Worm (Caenorhabditis elegans): Measurements from ENCODE around the gene Y32F6A.4.

The Y32F6A.4 gene

DNA sequence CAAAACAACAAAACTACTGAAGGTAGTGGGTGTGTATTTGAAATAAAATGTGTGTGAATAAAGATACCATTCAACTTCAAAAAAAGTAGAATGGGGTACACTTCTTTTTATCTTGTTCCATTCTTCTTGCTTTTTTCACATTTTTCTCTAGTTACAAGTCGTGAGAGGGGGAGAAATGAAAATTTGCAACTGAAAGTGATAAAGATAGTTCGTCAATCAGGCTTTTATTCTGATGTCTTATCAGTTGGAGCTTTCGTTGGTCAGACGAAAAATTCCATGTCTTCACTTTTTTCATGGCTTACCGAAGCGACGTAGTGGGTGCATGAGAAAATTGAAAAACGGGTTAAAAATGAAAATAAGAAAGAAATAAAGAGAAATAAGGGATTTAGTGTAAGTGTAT is at the start of gene Y32F6A.4:
Gene Y32F6A.4 (minus strand): TSS at position 347 of the 400 bp plus-strand sequence.
- TF ChIP-seq drap-1 (GFP tag; optimal IDR thresholded peaks at IDR 0.05) (no peak), elt-1 (tag; optimal IDR thresholded peaks at IDR 0.05; ENCODE audit: borderline replicate concordance, insufficient read depth) (no peak), nhr-76 (tag; optimal IDR thresholded peaks at IDR 0.05) (no peak), lsy-2 (tag; optimal IDR thresholded peaks at IDR 0.05) (no peak), ztf-11 (tag; optimal IDR thresholded peaks at IDR 0.05) (no peak), ces-1 (GFP tag; optimal IDR thresholded peaks at IDR 0.05) (no peak), nhr-237 (tag; optimal IDR thresholded peaks at IDR 0.05) (no peak), nhr-12 (tag; optimal IDR thresholded peaks at IDR 0.05) (no peak), bed-3 (GFP tag; optimal IDR thresholded peaks at IDR 0.05) (no peak), ham-2 (GFP tag; optimal IDR thresholded peaks at IDR 0.05) (no peak), elt-3 (tag; optimal IDR thresholded peaks at IDR 0.05) (no peak), sem-2 (GFP tag; optimal IDR thresholded peaks at IDR 0.05) (no peak), pha-4 (tag; optimal IDR thresholded peaks at IDR 0.05) (no peak), nhr-28 (tag; optimal IDR thresholded peaks at IDR 0.05) (no peak)

DNA sequence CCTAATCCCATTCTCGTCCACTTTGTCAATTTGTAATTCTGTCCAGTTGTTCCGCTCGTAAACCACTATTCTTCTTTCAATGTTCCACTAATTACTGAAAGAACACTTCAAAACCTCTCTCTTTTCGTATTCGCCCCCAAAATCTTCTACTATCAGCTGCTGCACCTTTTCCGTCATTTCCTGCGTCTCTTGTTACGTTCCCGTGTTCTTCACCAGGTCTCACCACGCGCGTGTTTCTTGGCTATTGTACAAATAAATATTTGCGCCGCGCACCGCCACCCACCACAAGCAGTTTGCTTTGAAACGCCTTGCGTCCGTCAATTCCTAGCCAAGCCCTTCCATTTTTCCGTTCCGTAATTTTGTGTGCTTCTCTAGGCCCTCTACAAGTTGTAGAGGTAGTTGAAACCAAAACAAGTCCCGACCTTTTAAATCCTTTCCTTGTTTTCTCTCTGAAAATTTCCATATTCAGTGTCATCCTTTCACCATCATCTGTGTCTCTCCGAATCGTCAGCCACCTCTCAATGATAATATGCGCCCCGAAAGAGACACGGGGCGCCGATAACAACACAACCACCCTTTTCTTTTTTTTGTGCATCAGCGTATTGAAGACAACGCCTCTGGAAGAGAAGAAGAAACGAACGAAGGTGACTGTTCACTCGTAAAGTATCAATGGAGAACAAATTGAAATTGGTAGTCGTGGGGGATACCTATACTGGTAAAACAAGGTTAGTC is 44.4 kb upstream of the Y32F6A.4 start, which contains the start of the genes crp-1 and Y32F6B.9:
Gene crp-1 (plus strand): TSS at position 468 of the 732 bp plus-strand sequence.
Gene Y32F6B.9 (plus strand): TSS at position 603 of the 732 bp plus-strand sequence.
- TF ChIP-seq tbx-8 (GFP tag; optimal IDR thresholded peaks at IDR 0.05): no peak
- no peak for TF ChIP-seq M03D4.4 (tag; optimal IDR thresholded peaks at IDR 0.05)
- peak; percentile 41 for TF ChIP-seq ham-2 (GFP tag; optimal IDR thresholded peaks at IDR 0.05)
- TF ChIP-seq pha-4 (tag; optimal IDR thresholded peaks at IDR 0.05): peak; percentile 25
- no peak for TF ChIP-seq lsy-2 (tag; optimal IDR thresholded peaks at IDR 0.05)
- TF ChIP-seq snpc-4 (tag; optimal IDR thresholded peaks at IDR 0.05): no peak
- no peak for TF ChIP-seq sptf-1 (tag; optimal IDR thresholded peaks at IDR 0.05)
- no peak for TF ChIP-seq drap-1 (GFP tag; optimal IDR thresholded peaks at IDR 0.05)

DNA sequence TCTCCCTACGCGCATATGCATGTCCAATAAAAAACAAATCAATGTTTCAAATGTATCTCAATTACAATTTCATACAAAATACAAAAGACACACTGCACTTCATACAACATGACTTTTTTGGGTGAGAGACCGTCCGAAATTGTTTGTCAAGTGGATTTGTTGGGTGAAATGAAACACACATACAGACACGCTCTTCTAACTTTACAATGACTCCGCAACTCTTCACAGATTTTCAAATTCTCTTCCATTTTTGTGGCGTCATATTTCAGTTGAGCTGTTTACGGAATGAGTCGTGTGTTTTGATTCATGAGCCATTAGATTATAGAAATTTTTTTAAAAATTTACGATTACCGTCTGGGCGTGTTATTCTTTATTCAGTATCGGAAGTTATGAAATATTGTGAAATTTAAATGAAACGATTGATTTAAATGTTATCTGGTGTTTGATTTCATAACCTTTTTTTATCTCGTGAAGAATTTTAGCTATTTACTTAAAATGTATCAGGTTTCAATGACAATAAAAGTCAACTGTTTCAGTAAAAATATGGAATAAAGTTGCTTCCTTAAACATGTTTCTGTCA is 43.1 kb upstream of the Y32F6A.4 start:
- TF ChIP-seq ztf-11 (tag; optimal IDR thresholded peaks at IDR 0.05) (no peak), lsy-2 (tag; optimal IDR thresholded peaks at IDR 0.05) (no peak)

DNA sequence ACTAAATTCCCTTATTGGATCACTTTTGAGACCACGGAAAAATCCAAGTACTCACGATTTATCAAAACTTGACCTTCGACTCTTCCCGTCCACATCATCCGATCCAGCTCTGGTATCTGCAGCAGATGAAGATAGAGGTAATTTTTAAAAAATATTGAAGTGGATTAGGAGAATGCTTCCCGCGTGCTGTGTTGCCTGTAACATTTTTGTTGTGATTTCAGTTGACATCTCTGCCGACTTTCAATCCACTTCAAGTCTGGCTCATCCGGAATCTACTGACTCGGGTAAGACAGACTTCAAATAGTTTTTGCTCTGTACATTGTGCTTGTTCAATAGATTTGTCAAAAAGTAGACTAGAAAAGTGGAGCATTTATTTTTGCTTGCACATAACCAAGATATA is 41.6 kb upstream of the Y32F6A.4 start:
- TF ChIP-seq flh-1 (GFP tag; optimal IDR thresholded peaks at IDR 0.05): no peak
- TF ChIP-seq mls-2 (tag; optimal IDR thresholded peaks at IDR 0.05): no peak
- no peak for TF ChIP-seq ceh-39 (tag; optimal IDR thresholded peaks at IDR 0.05)
- no peak for TF ChIP-seq lin-32 (GFP tag; optimal IDR thresholded peaks at IDR 0.05)
- TF ChIP-seq lin-13 (tag; optimal IDR thresholded peaks at IDR 0.05): no peak
- TF ChIP-seq bed-3 (GFP tag; optimal IDR thresholded peaks at IDR 0.05): no peak
- no peak for TF ChIP-seq tbx-8 (GFP tag; optimal IDR thresholded peaks at IDR 0.05)
- no peak for TF ChIP-seq unc-62 (GFP tag; optimal IDR thresholded peaks at IDR 0.05)
- no peak for TF ChIP-seq nhr-12 (tag; optimal IDR thresholded peaks at IDR 0.05)
- TF ChIP-seq drap-1 (GFP tag; optimal IDR thresholded peaks at IDR 0.05): no peak
- TF ChIP-seq elt-3 (tag; optimal IDR thresholded peaks at IDR 0.05): no peak
- no peak for TF ChIP-seq zip-8 (tag; optimal IDR thresholded peaks at IDR 0.05)
- TF ChIP-seq blmp-1 (tag; optimal IDR thresholded peaks at IDR 0.05): no peak
- TF ChIP-seq nhr-28 (tag; optimal IDR thresholded peaks at IDR 0.05): no peak
- no peak for TF ChIP-seq cnd-1 (tag; optimal IDR thresholded peaks at IDR 0.05)
- no peak for TF ChIP-seq nhr-76 (tag; optimal IDR thresholded peaks at IDR 0.05)
- no peak for TF ChIP-seq mep-1 (tag; optimal IDR thresholded peaks at IDR 0.05)
- no peak for TF ChIP-seq ces-1 (GFP tag; optimal IDR thresholded peaks at IDR 0.05)
- no peak for TF ChIP-seq lsy-2 (tag; optimal IDR thresholded peaks at IDR 0.05)
- no peak for TF ChIP-seq snpc-4 (tag; optimal IDR thresholded peaks at IDR 0.05)

DNA sequence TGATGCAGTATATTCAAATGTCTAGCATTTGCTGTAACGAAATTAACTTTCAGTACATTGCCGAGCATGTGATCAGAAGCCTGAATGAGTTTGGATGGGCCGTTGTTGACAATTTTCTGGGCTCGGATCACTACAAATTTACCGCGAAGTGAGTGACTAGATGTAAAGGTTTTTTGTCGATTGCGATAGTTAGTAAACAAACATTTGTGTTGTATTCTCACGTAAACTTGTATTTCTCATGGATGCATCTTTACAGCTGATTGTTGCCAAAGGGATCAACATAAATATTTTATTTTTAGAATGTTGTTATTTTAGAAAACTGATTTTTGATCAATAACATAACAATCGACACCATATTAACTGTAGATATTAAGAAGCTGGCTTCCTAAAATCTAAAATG is 40.2 kb upstream of the Y32F6A.4 start:
- TF ChIP-seq ham-2 (GFP tag; optimal IDR thresholded peaks at IDR 0.05) (no peak), sem-2 (GFP tag; optimal IDR thresholded peaks at IDR 0.05) (no peak), nhr-2 (tag; optimal IDR thresholded peaks at IDR 0.05) (no peak), bed-3 (GFP tag; optimal IDR thresholded peaks at IDR 0.05) (no peak), ceh-83 (GFP tag; optimal IDR thresholded peaks at IDR 0.05) (no peak), pha-4 (tag; optimal IDR thresholded peaks at IDR 0.05) (no peak), nhr-237 (tag; optimal IDR thresholded peaks at IDR 0.05) (no peak), ceh-43 (GFP tag; optimal IDR thresholded peaks at IDR 0.05) (no peak), ces-1 (GFP tag; optimal IDR thresholded peaks at IDR 0.05) (no peak), snpc-4 (tag; optimal IDR thresholded peaks at IDR 0.05) (no peak), tbx-8 (GFP tag; optimal IDR thresholded peaks at IDR 0.05) (no peak)

All from whole organism, mixed stage, embryonic.